Fruit fly (Drosophila melanogaster): ENCODE data around the gene Faf2.

Gene Faf2

dm6 chr2L:18702721-18703488 is 5.6 kb downstream of the Faf2 start, which contains the start of the genes CG10376 and CG10343 (continued):
- TF ChIP-seq jigr1 (GFP tag; IDR thresholded peaks at IDR 0.05) (peak; percentile 72; the same call in 2 of the 3 replicates), CG4328 (GFP tag; optimal IDR thresholded peaks at IDR 0.05) (peak; percentile 78), CG8281 (tag; optimal IDR thresholded peaks at IDR 0.05) (peak; percentile 70), klu (GFP tag; IDR thresholded peaks at IDR 0.05) (peak; percentile 85; the same call in 1 of the 2 replicates), CG3995 (GFP tag; optimal IDR thresholded peaks at IDR 0.05) (peak; percentile 16), Nf-YB (GFP tag; optimal IDR thresholded peaks at IDR 0.05) (peak; percentile 74), CG3838 (GFP tag; optimal IDR thresholded peaks at IDR 0.05) (peak; percentile 60), rib (GFP tag; IDR thresholded peaks at IDR 0.05) (peak; percentile 72; the same call in 1 of the 2 replicates), CG1233 (GFP tag; optimal IDR thresholded peaks at IDR 0.05) (peak; percentile 82)

dm6 chr2L:18698559-18699130 is 9.8 kb downstream of the Faf2 start, which contains the start of gene CG10341:
TSS of gene CG10341 (plus strand) at chr2L:18698714.
- TF ChIP-seq Pdp1 (GFP tag; optimal IDR thresholded peaks at IDR 0.05) (peak in 1 of 2 experiments; percentile 3), eyg (GFP tag; optimal IDR thresholded peaks at IDR 0.05) (no peak), vvl (GFP tag; IDR thresholded peaks at IDR 0.05) (no peak), MTF-1 (GFP tag; optimal IDR thresholded peaks at IDR 0.05; ENCODE audit: borderline replicate concordance) (no peak), YL-1 (GFP tag; optimal IDR thresholded peaks at IDR 0.05) (peak; percentile 75), CG2116 (GFP tag; optimal IDR thresholded peaks at IDR 0.05) (peak; percentile 9), run (tag; optimal IDR thresholded peaks at IDR 0.05) (no peak), sob (GFP tag; IDR thresholded peaks at IDR 0.05) (no peak), dm (GFP tag; optimal IDR thresholded peaks at IDR 0.05) (peak; percentile 95), tap (tag; optimal IDR thresholded peaks at IDR 0.05) (no peak), CG13287 (GFP tag; IDR thresholded peaks at IDR 0.05; ENCODE audit: partially characterized antibody) (no peak; the same call in 1 of the 2 replicates), grau (tag; optimal IDR thresholded peaks at IDR 0.05) (peak; percentile 7), repo (GFP tag; optimal IDR thresholded peaks at IDR 0.05) (no peak), yki (optimal IDR thresholded peaks at IDR 0.05) (no peak), Max (GFP tag; optimal IDR thresholded peaks at IDR 0.05) (peak; percentile 84), CHES-1-like (GFP tag; optimal IDR thresholded peaks at IDR 0.05) (no peak), Opbp (GFP tag; IDR thresholded peaks at IDR 0.05; ENCODE audit: partially characterized antibody) (no peak), CG14710 (tag; optimal IDR thresholded peaks at IDR 0.05) (peak; percentile 16), toy (GFP tag; IDR thresholded peaks at IDR 0.05) (no peak), CG6175 (GFP tag; IDR thresholded peaks at IDR 0.05) (no peak), CG17385 (GFP tag; optimal IDR thresholded peaks at IDR 0.05) (peak; percentile 98), fd64A (GFP tag; optimal IDR thresholded peaks at IDR 0.05) (no peak), CG4617 (GFP tag; optimal IDR thresholded peaks at IDR 0.05; ENCODE audit: borderline replicate concordance) (peak; percentile 34), CG11560 (tag; IDR thresholded peaks at IDR 0.05) (no peak), Hmx (GFP tag; optimal IDR thresholded peaks at IDR 0.05) (no peak), CG6272 (GFP tag; IDR thresholded peaks at IDR 0.05) (no peak), H2.0 (GFP tag; IDR thresholded peaks at IDR 0.05) (no peak), CG14965 (GFP tag; optimal IDR thresholded peaks at IDR 0.05; ENCODE audit: borderline replicate concordance) (no peak), CG12942 (GFP tag; optimal IDR thresholded peaks at IDR 0.05) (no peak), Lim3 (GFP tag; IDR thresholded peaks at IDR 0.05) (no peak), gce (GFP tag; IDR thresholded peaks at IDR 0.05) (no peak), CG14441 (GFP tag; IDR thresholded peaks at IDR 0.05) (no peak), CG4730 (GFP tag; IDR thresholded peaks at IDR 0.05) (no peak), trem (tag; optimal IDR thresholded peaks at IDR 0.05) (peak; percentile 15), CG1603 (tag; optimal IDR thresholded peaks at IDR 0.05) (peak; percentile 7), ranshi (GFP tag; IDR thresholded peaks at IDR 0.05) (no peak), Poxn (GFP tag; IDR thresholded peaks at IDR 0.05) (no peak), fu2 (GFP tag; optimal IDR thresholded peaks at IDR 0.05) (no peak), B-H2 (GFP tag; optimal IDR thresholded peaks at IDR 0.05) (no peak), Mes4 (GFP tag; optimal IDR thresholded peaks at IDR 0.05) (no peak)
